Worm (Caenorhabditis elegans) whole organism, late embryonic: ENCODE data around the gene metl-5.

Experiments
- K09A11.1 ChIP-seq: sonication (generic microtip); optimal IDR thresholded peaks from 2 replicates; lab custom pipeline; 2017; ENCODE audit warnings: antibody characterized with exemption, mild to moderate bottlenecking, missing genetic modification characterization, missing compliant biosample characterization; ENCODE audit not compliant: insufficient read depth
- ceh-18 ChIP-seq: sonication (generic microtip); optimal IDR thresholded peaks from 2 replicates; lab custom pipeline; 2016; ENCODE audit warnings: missing genetic modification characterization, missing compliant biosample characterization
- ceh-22 ChIP-seq: sonication (generic microtip); optimal IDR thresholded peaks from 2 replicates; lab custom pipeline; 2017; ENCODE audit warnings: missing biosample characterization, missing genetic modification characterization
- ceh-24 ChIP-seq: sonication (generic microtip); optimal IDR thresholded peaks from 2 replicates; lab custom pipeline; 2016; ENCODE audit warnings: mild to moderate bottlenecking, missing genetic modification characterization, missing compliant biosample characterization
- ceh-45 ChIP-seq: fragments of 200-800 bp; sonication (Bioruptor generic); IDR thresholded peaks from 2 replicates; pipeline ENCODE4 v1.3.6; 2022; ENCODE audit warnings: missing genetic modification reagents, missing genetic modification characterization, missing compliant biosample characterization
- ceh-6 ChIP-seq: fragments of 200-800 bp; sonication (Bioruptor generic); optimal IDR thresholded peaks from 2 replicates; lab custom pipeline; 2018; ENCODE audit warnings: mild to moderate bottlenecking, missing genetic modification characterization, missing compliant biosample characterization
- ceh-9 ChIP-seq: sonication (generic microtip); optimal IDR thresholded peaks from 2 replicates; lab custom pipeline; 2016; ENCODE audit warnings: mild to moderate bottlenecking, missing genetic modification characterization, inconsistent platforms, missing compliant biosample characterization
- che-1 ChIP-seq: sonication (generic microtip); optimal IDR thresholded peaks from 2 replicates; lab custom pipeline; 2016; ENCODE audit warnings: mild to moderate bottlenecking, missing genetic modification characterization, missing compliant biosample characterization
- dmd-4 ChIP-seq: sonication (generic microtip); optimal IDR thresholded peaks from 2 replicates; lab custom pipeline; 2016; ENCODE audit warnings: borderline replicate concordance, missing genetic modification characterization, missing compliant biosample characterization
- fkh-10 ChIP-seq: fragments of 150-350 bp; optimal IDR thresholded peaks from 2 replicates; lab custom pipeline; 2014; ENCODE audit warnings: missing biosample characterization, missing genetic modification reagents, missing genetic modification characterization
- fkh-6 ChIP-seq: sonication (generic microtip); optimal IDR thresholded peaks from 2 replicates; lab custom pipeline; 2016; ENCODE audit warnings: missing genetic modification characterization, missing compliant biosample characterization
- gmeb-2 ChIP-seq: sonication (generic microtip); optimal IDR thresholded peaks from 2 replicates; lab custom pipeline; 2016; ENCODE audit warnings: missing genetic modification characterization, inconsistent platforms, missing compliant biosample characterization
- hlh-15 ChIP-seq: sonication (generic microtip); optimal IDR thresholded peaks from 2 replicates; lab custom pipeline; 2016; ENCODE audit warnings: missing genetic modification characterization, missing compliant biosample characterization
- hlh-30 ChIP-seq: sonication (generic microtip); optimal IDR thresholded peaks from 2 replicates; lab custom pipeline; 2017; ENCODE audit warnings: antibody characterized with exemption, missing genetic modification characterization, missing compliant biosample characterization; ENCODE audit not compliant: insufficient read depth
- hlh-8 ChIP-seq: sonication (generic microtip); optimal IDR thresholded peaks from 2 replicates; lab custom pipeline; 2016; ENCODE audit warnings: missing genotype, missing genetic modification characterization, missing compliant biosample characterization
- lim-6 ChIP-seq: sonication (generic microtip); optimal IDR thresholded peaks from 2 replicates; lab custom pipeline; 2016; ENCODE audit warnings: missing genetic modification characterization, missing compliant biosample characterization
- mec-3 ChIP-seq: sonication (generic microtip); optimal IDR thresholded peaks from 2 replicates; lab custom pipeline; 2016; ENCODE audit warnings: borderline replicate concordance, missing genetic modification characterization, missing compliant biosample characterization
- nhr-11 ChIP-seq: fragments of 150-350 bp; optimal IDR thresholded peaks from 2 replicates; lab custom pipeline; 2014; ENCODE audit warnings: missing biosample characterization, missing genetic modification characterization
- odd-2 ChIP-seq: sonication (generic microtip); optimal IDR thresholded peaks from 2 replicates; lab custom pipeline; 2017; ENCODE audit warnings: antibody characterized with exemption, mild to moderate bottlenecking, missing genetic modification characterization, missing compliant biosample characterization
- pax-1 ChIP-seq: fragments of 150-350 bp; optimal IDR thresholded peaks from 2 replicates; lab custom pipeline; 2014; ENCODE audit warnings: missing biosample characterization, missing genetic modification characterization
- pqm-1 ChIP-seq: sonication (generic microtip); optimal IDR thresholded peaks from 2 replicates; lab custom pipeline; 2016; ENCODE audit warnings: missing genetic modification characterization, missing compliant biosample characterization
- pros-1 ChIP-seq: fragments of 150-350 bp; optimal IDR thresholded peaks from 2 replicates; lab custom pipeline; 2014; ENCODE audit warnings: missing biosample characterization, missing genetic modification reagents, missing genetic modification characterization
- sox-4 ChIP-seq: sonication (generic microtip); optimal IDR thresholded peaks from 2 replicates; lab custom pipeline; 2017; ENCODE audit warnings: mild to moderate bottlenecking, missing genetic modification characterization, inconsistent platforms, missing compliant biosample characterization
- syd-9 ChIP-seq: sonication (generic microtip); optimal IDR thresholded peaks from 2 replicates; lab custom pipeline; 2016; ENCODE audit warnings: mild to moderate bottlenecking, missing genetic modification characterization, moderate library complexity, missing compliant biosample characterization
- tbx-2 ChIP-seq: sonication (generic microtip); optimal IDR thresholded peaks from 2 replicates; lab custom pipeline; 2016; ENCODE audit warnings: missing genetic modification characterization, missing compliant biosample characterization
- tbx-7 ChIP-seq: sonication (generic microtip); optimal IDR thresholded peaks from 2 replicates; lab custom pipeline; 2016; ENCODE audit warnings: missing genotype, missing genetic modification characterization, missing compliant biosample characterization
- unc-3 ChIP-seq, 2 experiments: fragments of 200-800 bp in 1 of 2; sonication (Bioruptor generic) in 1 of 2; sonication (generic microtip) in 1 of 2; conservative IDR thresholded peaks in 1 of 2; optimal IDR thresholded peaks in 1 of 2; 2 replicates each; pipeline versions ENCODE4 v1.3.6 to Lab custom; 2016 to 2022; ENCODE audit warnings: missing compliant biosample characterization in 2 of 2, missing genetic modification characterization in 2 of 2, missing genetic modification reagents in 1 of 2
- unc-42 ChIP-seq: sonication (generic microtip); optimal IDR thresholded peaks from 2 replicates; lab custom pipeline; 2016; ENCODE audit warnings: missing genotype, missing genetic modification characterization, missing compliant biosample characterization
- unc-55 ChIP-seq: sonication (generic microtip); optimal IDR thresholded peaks from 2 replicates; lab custom pipeline; 2017; ENCODE audit warnings: missing biosample characterization, missing genetic modification reagents, missing genetic modification characterization
- unc-86 ChIP-seq: sonication (generic microtip); optimal IDR thresholded peaks from 2 replicates; lab custom pipeline; 2016; ENCODE audit warnings: missing genetic modification characterization, missing compliant biosample characterization
- zip-5 ChIP-seq: sonication (generic microtip); optimal IDR thresholded peaks from 2 replicates; lab custom pipeline; 2016; ENCODE audit warnings: missing genetic modification characterization, missing compliant biosample characterization
- ztf-16 ChIP-seq: sonication (generic microtip); optimal IDR thresholded peaks from 2 replicates; lab custom pipeline; 2017; ENCODE audit warnings: missing genetic modification characterization, missing compliant biosample characterization

Gene metl-5

ce11 chrIII:4826606-4827005 lies 23.8 kb downstream of the metl-5 start, which contains the start of gene F26A1.3:
Gene F26A1.3, plus strand, starts transcription at chrIII:4826906.
- TF ChIP-seq tbx-7 (tag; lab: Kevin White, UChicago) (no peak), fkh-10 (GFP tag; lab: Kevin White, UChicago) (no peak)

ce11 chrIII:4829440-4829839 lies 26.6 kb downstream of the metl-5 start, which contains the start of gene F26A1.9:
Gene F26A1.9, minus strand, starts transcription at chrIII:4829540.
- TF ChIP-seq ceh-9 (tag; lab: Kevin White, UChicago) = no peak
- no peak for TF ChIP-seq pros-1
- no peak for TF ChIP-seq ztf-16 (tag; lab: Kevin White, UChicago)
- TF ChIP-seq gmeb-2 (tag; lab: Kevin White, UChicago) = no peak
- no peak for TF ChIP-seq ceh-22 (tag; lab: Kevin White, UChicago)
- TF ChIP-seq unc-55 (GFP tag; lab: Kevin White, UChicago) = no peak

- TF ChIP-seq hlh-8 (tag; lab: Kevin White, UChicago) (no peak), mec-3 (tag; lab: Kevin White, UChicago) (no peak), ceh-18 (tag; lab: Kevin White, UChicago) (no peak), nhr-11 (tag; lab: Kevin White, UChicago) (no peak), unc-42 (tag; lab: Kevin White, UChicago) (no peak), ceh-6 (no peak), ceh-45 (GFP tag; lab: Robert Waterston, UW) (no peak), pros-1 (no peak), ceh-24 (no peak), zip-5 (tag; lab: Kevin White, UChicago) (no peak), pqm-1 (tag; lab: Kevin White, UChicago) (no peak), unc-3 (GFP tag; conservative IDR thresholded peaks at IDR 0.05; lab: Robert Waterston, UW) (no peak), unc-3 (tag; optimal IDR thresholded peaks at IDR 0.05; lab: Kevin White, UChicago) (no peak), dmd-4 (tag; lab: Kevin White, UChicago) (no peak)
Measured at ce11 chrIII:4830207-4830606, 27.4 kb downstream of the metl-5 start, which contains the start of gene nspd-9. Gene nspd-9, minus strand, starts transcription at chrIII:4830307.

ce11 chrIII:4837429-4837828 lies 34.6 kb downstream of the metl-5 start, which contains the start of the genes acbp-7 and F26A1.19:
Gene acbp-7, plus strand, starts transcription at chrIII:4837729.
Gene F26A1.19, plus strand, starts transcription at chrIII:4837731.
- TF ChIP-seq pax-1 (tag; lab: Kevin White, UChicago) (no peak), sox-4 (no peak), unc-86 (tag; lab: Kevin White, UChicago) (no peak), tbx-7 (tag; lab: Kevin White, UChicago) (no peak), che-1 (no peak)

- TF ChIP-seq lim-6 (tag; lab: Kevin White, UChicago) (no peak), ceh-6 (no peak), syd-9 (tag; lab: Kevin White, UChicago) (no peak), tbx-7 (tag; lab: Kevin White, UChicago) (no peak), dmd-4 (tag; lab: Kevin White, UChicago) (no peak), hlh-15 (tag; lab: Kevin White, UChicago) (no peak), K09A11.1 (tag; lab: Kevin White, UChicago) (no peak), odd-2 (tag; lab: Kevin White, UChicago) (no peak), tbx-2 (tag; lab: Kevin White, UChicago) (no peak), hlh-30 (no peak), unc-3 (GFP tag; conservative IDR thresholded peaks at IDR 0.05; lab: Robert Waterston, UW) (no peak), unc-3 (tag; optimal IDR thresholded peaks at IDR 0.05; lab: Kevin White, UChicago) (no peak), fkh-6 (tag; lab: Kevin White, UChicago) (no peak)
Measured at ce11 chrIII:4842173-4842572, 39.4 kb downstream of the metl-5 start, which contains the start of gene clec-156. Gene clec-156, minus strand, starts transcription at chrIII:4842273.
